Fruit fly (Drosophila melanogaster) whole organism: Measurements from ENCODE around the gene CG43759.

Source experiments
- CG8478 ChIP-seq: fragments of >200 bp; optimal IDR thresholded peaks from 2 replicates; lab custom pipeline; 2018; ENCODE audit warnings: inconsistent platforms
- Dll ChIP-seq: fragments of >200 bp; optimal IDR thresholded peaks from 2 replicates; lab custom pipeline; 2017
- EcR ChIP-seq, 2 experiments: fragments of >200 bp; optimal IDR thresholded peaks; 2 replicates each; lab custom pipeline; 2017; ENCODE audit warnings: missing biosample characterization in 2 of 2, missing genetic modification characterization in 2 of 2, missing genetic modification reagents in 2 of 2
- pan ChIP-seq: fragments of >200 bp; optimal IDR thresholded peaks from 2 replicates; lab custom pipeline; 2017
- psq ChIP-seq: fragments of >200 bp; optimal IDR thresholded peaks from 2 replicates; lab custom pipeline; 2017
- usp ChIP-seq: fragments of >200 bp; optimal IDR thresholded peaks from 2 replicates; lab custom pipeline; 2017; ENCODE audit warnings: missing biosample characterization, missing genetic modification characterization, mixed read lengths

The CG43759 gene

DNA sequence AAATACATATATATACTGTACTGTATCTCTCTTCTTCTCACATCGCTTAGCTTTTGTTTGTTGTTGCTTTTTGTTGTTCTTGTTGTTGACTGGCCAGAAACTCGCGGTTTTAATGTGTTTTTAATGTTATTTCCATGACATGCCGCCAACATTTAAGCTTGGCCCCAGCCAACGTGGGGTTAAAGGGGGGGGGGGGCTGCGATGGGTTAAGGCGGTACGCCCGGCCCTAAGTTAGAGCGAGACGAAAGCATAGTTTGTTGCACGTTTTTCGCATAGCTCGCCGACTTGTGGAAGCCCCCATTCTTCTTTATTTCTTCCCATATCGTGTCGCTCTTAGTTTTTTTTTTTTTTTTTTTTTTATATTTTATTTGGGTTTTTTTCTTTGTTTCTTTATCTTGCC, 26.5 kb downstream of the CG43759 start:
- TF ChIP-seq CG8478 (lab: Kevin White, UChicago), result no peak
- no peak for TF ChIP-seq psq (lab: Kevin White, UChicago)
- no peak for TF ChIP-seq usp (GFP tag; lab: Kevin White, UChicago)
- TF ChIP-seq Dll (lab: Kevin White, UChicago), result no peak
- TF ChIP-seq EcR (GFP tag; optimal IDR thresholded peaks at IDR 0.05; lab: Kevin White, UChicago), result no peak
- TF ChIP-seq pan (lab: Kevin White, UChicago), result no peak

DNA sequence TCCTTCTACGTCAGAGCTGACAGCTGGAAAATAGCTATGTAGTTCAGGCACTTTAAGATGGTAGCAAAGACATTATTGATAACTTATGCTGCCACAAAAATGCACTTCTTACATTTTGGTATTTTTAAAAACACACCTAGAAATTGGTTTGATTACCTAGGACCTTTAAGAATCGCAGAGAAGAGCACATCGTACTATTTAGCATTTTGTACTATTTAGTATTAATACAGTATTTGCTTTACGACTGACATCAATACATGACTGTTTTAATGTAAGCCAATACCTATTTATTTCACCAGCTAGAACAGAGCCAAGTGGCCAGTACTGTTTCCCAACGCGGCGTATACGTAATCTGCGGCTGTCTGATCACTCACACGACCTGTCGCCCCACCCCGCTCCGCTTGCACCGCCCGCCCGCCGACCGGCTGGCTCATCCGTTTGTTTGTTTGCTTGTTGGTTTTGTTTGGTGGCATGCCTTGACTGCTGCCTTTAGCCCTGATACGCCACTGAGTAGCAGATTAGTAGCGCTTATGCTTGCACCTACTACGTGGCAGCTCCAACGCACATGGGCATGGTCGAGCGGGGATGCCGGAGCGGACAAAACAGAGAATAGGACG, 42.9 kb downstream of the CG43759 start:
- no peak for TF ChIP-seq Dll (lab: Kevin White, UChicago)
- no peak for TF ChIP-seq CG8478 (lab: Kevin White, UChicago)
- TF ChIP-seq EcR (GFP tag; optimal IDR thresholded peaks at IDR 0.05; lab: Kevin White, UChicago), result no peak
- TF ChIP-seq pan (lab: Kevin White, UChicago), result no peak
- TF ChIP-seq usp (GFP tag; lab: Kevin White, UChicago), result no peak
- TF ChIP-seq psq (lab: Kevin White, UChicago), result no peak

DNA sequence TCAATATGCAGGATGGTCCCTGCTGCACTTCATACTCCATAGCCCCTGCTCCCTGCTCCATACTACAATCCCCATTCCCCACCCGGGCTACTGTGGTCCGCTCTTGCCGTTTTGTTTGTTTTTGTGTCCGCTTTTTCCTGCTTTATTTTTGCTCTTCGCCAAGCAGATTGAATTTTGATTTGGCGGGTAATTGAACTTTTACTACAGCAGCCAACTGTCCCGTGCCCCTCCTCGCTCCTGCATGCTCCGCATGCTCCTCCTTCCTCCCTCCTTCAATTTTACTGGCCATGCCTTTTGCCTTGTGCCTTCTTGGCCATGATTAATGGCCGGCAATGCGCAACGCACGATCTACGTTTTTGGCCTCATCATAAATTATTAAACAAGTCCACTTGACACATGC, 44.5 kb downstream of the CG43759 start:
- TF ChIP-seq Dll (lab: Kevin White, UChicago), result no peak
- no peak for TF ChIP-seq CG8478 (lab: Kevin White, UChicago)
- no peak for TF ChIP-seq psq (lab: Kevin White, UChicago)
- TF ChIP-seq EcR (GFP tag; optimal IDR thresholded peaks at IDR 0.05; lab: Kevin White, UChicago), result peak; percentile 40 to 48

DNA sequence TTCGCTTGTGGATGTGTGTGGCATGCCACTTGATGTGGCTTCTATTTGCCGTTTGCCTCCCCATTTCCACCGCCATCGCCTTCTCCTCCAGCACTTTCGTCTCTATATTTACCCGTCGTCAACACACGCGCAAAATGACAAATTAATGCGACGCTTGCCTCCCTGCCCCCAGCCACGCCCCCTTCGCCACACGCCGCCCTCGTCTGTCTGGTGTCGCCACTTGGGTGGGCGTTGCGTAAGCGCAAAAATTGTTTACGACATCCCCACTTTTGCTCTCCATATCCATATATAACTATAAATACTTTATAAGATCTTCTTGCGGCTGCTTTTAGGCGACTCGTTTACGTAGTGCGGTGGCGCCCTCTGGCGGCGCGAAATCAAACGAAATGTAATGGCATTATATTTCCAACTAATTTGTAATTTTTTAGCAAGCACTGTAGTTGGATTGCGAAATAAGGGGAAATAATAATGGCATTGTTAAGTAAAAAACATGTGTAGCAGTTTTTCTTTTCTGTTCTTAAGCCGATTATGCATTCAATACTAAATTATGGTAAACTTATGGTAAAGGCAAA, 50.2 kb downstream of the CG43759 start:
- TF ChIP-seq Dll (lab: Kevin White, UChicago) (no peak), pan (lab: Kevin White, UChicago) (no peak), CG8478 (lab: Kevin White, UChicago) (no peak), psq (lab: Kevin White, UChicago) (no peak), usp (GFP tag; lab: Kevin White, UChicago) (no peak), EcR (GFP tag; optimal IDR thresholded peaks at IDR 0.05; lab: Kevin White, UChicago) (no peak)

DNA sequence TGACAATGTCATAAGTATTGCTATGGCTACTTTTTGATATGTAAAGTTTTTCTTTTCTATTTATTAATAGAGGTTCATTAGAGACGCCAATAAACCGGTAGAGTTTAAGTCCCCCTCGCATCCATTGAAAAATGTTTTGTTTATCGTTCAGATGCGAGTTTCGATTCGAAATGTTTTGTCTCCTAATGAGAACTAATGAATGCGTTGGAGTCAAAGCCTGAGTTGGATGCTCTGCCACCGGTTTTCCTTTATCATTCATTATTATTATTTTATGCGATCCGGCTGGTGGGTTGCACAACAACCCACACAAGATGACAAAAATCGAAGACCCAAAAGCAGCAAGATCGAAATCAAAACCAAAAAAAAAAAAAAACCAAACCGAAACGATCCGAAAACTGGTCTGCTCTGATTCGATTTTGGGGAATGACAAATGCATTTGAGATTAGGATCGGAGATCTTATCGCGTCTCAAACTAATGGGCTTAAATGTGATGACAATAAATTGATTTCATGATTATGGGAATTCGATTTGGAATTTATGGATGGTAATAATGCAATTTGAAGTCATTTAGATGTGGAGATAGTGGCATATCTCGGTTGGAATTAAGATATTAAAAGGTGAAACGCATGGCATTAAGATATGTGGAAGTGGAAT, 55.2 kb downstream of the CG43759 start:
- TF ChIP-seq psq (lab: Kevin White, UChicago) (no peak), pan (lab: Kevin White, UChicago) (no peak), Dll (lab: Kevin White, UChicago) (no peak), CG8478 (lab: Kevin White, UChicago) (no peak), EcR (GFP tag; optimal IDR thresholded peaks at IDR 0.05; lab: Kevin White, UChicago) (no peak), usp (GFP tag; lab: Kevin White, UChicago) (no peak)

DNA sequence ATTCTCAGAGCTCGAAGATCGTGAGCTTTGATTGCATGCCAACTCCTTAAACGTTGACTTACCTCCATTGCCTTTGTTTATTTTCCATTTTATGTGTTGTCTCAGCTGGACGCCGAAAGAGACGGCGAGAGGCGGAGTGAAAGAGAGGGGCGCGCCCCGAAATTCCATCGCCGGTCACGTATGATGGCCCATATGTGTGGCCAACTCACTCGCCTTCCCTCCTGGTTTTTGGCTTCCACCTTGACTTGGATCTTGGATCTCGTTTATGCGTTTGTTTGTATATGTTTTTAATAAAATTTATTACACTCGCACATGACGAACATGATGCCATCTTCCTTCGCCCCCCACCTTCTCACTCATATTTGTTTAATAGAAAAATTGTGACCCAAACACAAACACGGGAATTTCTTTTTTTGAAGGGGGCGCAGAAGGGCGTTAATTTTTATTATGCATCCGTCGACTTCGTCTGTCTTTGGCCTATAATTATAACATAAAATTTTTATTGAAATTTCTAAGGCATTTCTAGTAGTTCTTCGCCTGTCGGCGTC, 61.2 kb downstream of the CG43759 start:
- TF ChIP-seq psq (lab: Kevin White, UChicago) (no peak), usp (GFP tag; lab: Kevin White, UChicago) (no peak), pan (lab: Kevin White, UChicago) (no peak), CG8478 (lab: Kevin White, UChicago) (no peak)

DNA sequence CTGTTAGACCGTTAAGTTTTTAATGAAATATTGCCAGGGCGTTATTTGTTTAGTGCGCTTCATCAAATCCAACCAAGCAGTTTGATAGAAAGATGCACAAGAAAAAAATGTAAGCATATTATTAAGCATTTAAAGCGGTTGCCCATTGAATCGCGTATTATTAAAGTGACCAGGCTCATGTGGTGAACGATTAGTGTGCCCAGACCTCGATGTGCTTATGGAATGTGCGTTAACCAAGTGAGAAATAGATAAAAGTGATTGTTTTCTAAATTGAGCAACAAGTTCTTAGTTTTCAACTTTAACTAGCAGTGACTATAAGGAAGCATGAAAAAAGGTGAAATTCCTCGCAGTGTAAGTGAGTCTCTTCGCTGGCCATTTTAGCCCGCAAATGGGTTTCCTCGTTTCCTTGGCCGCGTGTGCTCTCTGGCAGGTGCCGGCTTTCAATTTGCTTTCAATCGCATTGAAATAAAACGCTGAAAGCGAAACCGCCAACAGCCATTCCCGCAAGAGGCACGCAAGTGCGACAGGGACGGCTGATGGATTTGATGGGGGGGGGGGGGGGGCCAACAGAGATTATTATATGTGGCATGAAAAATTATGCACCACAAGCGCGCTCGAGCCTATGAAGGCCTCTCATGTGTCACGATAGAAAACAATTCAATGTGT, 62.9 kb downstream of the CG43759 start:
- TF ChIP-seq psq (lab: Kevin White, UChicago), result no peak
- no peak for TF ChIP-seq usp (GFP tag; lab: Kevin White, UChicago)
- no peak for TF ChIP-seq Dll (lab: Kevin White, UChicago)
- TF ChIP-seq pan (lab: Kevin White, UChicago), result no peak
- TF ChIP-seq EcR (GFP tag; optimal IDR thresholded peaks at IDR 0.05; lab: Kevin White, UChicago), result no peak
- no peak for TF ChIP-seq CG8478 (lab: Kevin White, UChicago)

DNA sequence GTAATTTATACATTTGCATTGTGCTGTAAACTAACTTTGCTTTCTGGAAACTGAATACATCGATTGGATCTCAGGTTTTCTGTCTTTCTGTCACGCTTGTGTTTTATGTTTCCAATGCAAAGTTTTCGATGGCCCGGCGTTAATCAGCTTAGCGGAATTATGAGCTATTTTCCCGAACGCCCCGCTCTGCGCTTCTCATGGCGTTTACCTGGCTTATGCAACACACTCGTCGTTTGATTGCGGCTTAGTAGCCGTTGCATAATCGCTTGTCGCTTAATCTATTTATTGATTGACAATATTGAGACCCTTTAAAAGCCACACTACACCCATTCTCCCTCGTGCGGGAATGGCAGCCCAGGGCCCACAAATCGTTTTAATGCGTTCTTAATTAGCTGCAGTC, 66.5 kb downstream of the CG43759 start:
- TF ChIP-seq CG8478 (lab: Kevin White, UChicago), result no peak
- no peak for TF ChIP-seq pan (lab: Kevin White, UChicago)
- no peak for TF ChIP-seq EcR (GFP tag; optimal IDR thresholded peaks at IDR 0.05; lab: Kevin White, UChicago)
- TF ChIP-seq usp (GFP tag; lab: Kevin White, UChicago), result no peak

DNA sequence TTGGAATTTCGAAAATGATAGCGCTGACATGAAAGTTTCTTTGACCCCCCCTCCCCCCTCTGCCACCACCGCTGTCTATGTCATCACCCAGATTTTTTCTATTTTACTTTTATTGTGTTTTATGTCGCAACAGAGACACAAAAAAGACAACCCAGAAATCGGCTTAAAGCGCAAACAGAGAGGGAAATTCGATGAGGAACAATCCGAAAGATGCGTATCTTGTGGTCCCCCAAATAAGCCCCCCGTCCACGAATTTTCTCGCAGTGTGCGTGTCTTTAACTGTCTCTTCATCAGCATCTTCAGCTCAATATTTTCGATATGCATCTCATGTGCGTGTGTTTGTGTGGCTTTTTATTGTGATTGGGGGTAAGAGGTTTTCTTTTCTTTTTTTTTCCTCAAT, 74.6 kb downstream of the CG43759 start:
- TF ChIP-seq Dll (lab: Kevin White, UChicago) (no peak), psq (lab: Kevin White, UChicago) (no peak), EcR (GFP tag; optimal IDR thresholded peaks at IDR 0.05; lab: Kevin White, UChicago) (no peak), usp (GFP tag; lab: Kevin White, UChicago) (no peak), CG8478 (lab: Kevin White, UChicago) (no peak), pan (lab: Kevin White, UChicago) (no peak)

DNA sequence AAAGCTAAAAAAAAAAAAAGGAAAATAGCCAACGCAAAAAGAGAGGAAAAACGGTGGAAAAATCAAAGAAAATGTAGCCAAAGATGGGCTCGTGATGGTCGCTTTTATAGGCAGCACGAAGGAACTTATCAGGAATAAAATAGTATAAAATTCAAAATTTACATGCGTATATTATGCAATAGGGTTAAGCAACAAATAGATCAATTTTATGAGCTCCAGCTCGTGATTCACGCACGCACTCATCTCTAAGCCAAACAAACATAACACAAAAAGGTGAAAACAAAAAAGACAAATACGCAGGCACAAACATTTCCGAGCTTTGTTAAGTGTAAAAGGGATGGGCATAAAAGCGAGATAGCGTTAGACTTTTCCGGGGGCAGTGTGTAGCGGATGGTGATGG, 78.7 kb downstream of the CG43759 start:
- TF ChIP-seq EcR (GFP tag; optimal IDR thresholded peaks at IDR 0.05; lab: Kevin White, UChicago) (no peak), psq (lab: Kevin White, UChicago) (no peak), usp (GFP tag; lab: Kevin White, UChicago) (no peak), Dll (lab: Kevin White, UChicago) (no peak), CG8478 (lab: Kevin White, UChicago) (no peak), pan (lab: Kevin White, UChicago) (no peak)
